Worm (Caenorhabditis elegans) whole organism, young adult: ENCODE results near the gene C06E7.88.

ENCODE experiments used
- C17E4.6 ChIP-seq: fragments of 200-800 bp; sonication (Bioruptor generic); IDR thresholded peaks from 2 replicates; pipeline ENCODE4 v1.3.6; 2022; ENCODE audit warnings: missing genetic modification reagents, missing genetic modification characterization, missing compliant biosample characterization
- D2030.7 ChIP-seq: fragments of 200-800 bp; sonication (Bioruptor generic); IDR thresholded peaks from 2 replicates; pipeline ENCODE4 v1.3.6; 2022; ENCODE audit warnings: missing genetic modification reagents, missing genetic modification characterization, missing compliant biosample characterization
- F23B12.7 ChIP-seq: sonication (generic microtip); optimal IDR thresholded peaks from 2 replicates; lab custom pipeline; 2017; ENCODE audit warnings: missing genetic modification characterization, mild to moderate bottlenecking, missing compliant biosample characterization, antibody characterized with exemption, moderate library complexity; ENCODE audit not compliant: insufficient read depth
- F49E8.2 ChIP-seq: sonication (generic microtip); optimal IDR thresholded peaks from 3 replicates; lab custom pipeline; 2017; ENCODE audit warnings: missing genetic modification characterization, mild to moderate bottlenecking, missing compliant biosample characterization, antibody characterized with exemption, moderate library complexity; ENCODE audit not compliant: insufficient read depth
- F52B5.7 ChIP-seq: sonication (generic microtip); optimal IDR thresholded peaks from 2 replicates; lab custom pipeline; 2016; ENCODE audit warnings: mild to moderate bottlenecking, missing genetic modification characterization, missing compliant biosample characterization
- Y53G8AR.9 ChIP-seq: fragments of 200-800 bp; sonication (Bioruptor generic); conservative IDR thresholded peaks from 2 replicates; pipeline ENCODE4 v1.3.6; 2022; ENCODE audit warnings: missing genetic modification reagents, missing genetic modification characterization, missing compliant biosample characterization
- Y56A3A.18 ChIP-seq: fragments of 200-800 bp; sonication (Bioruptor generic); IDR thresholded peaks from 2 replicates; pipeline ENCODE4 v1.3.6; 2022; ENCODE audit warnings: missing genetic modification reagents, missing genetic modification characterization, missing compliant biosample characterization
- attf-5 ChIP-seq: fragments of 200-800 bp; sonication (Bioruptor generic); optimal IDR thresholded peaks from 2 replicates; lab custom pipeline; 2018; ENCODE audit warnings: mild to moderate bottlenecking, missing genetic modification characterization, missing compliant biosample characterization
- attf-6 ChIP-seq: fragments of 200-800 bp; sonication (Bioruptor generic); IDR thresholded peaks from 2 replicates; pipeline ENCODE4 v1.3.6; 2022; ENCODE audit warnings: missing genetic modification reagents, missing genetic modification characterization, missing compliant biosample characterization
- ccch-3 ChIP-seq: fragments of 200-800 bp; sonication (Bioruptor generic); optimal IDR thresholded peaks from 2 replicates; lab custom pipeline; 2018; ENCODE audit warnings: mild to moderate bottlenecking, missing genetic modification characterization, missing compliant biosample characterization
- cebp-1 ChIP-seq, 2 experiments: fragments of 200-800 bp in 1 of 2; sonication (Bioruptor generic) in 1 of 2; sonication (generic microtip) in 1 of 2; IDR thresholded peaks in 1 of 2; optimal IDR thresholded peaks in 1 of 2; 2 replicates each; pipeline versions ENCODE4 v1.3.6 to Lab custom; 2017 to 2022; ENCODE audit warnings: missing compliant biosample characterization in 2 of 2, missing genetic modification characterization in 2 of 2, mild to moderate bottlenecking in 1 of 2, missing genetic modification reagents in 1 of 2, moderate library complexity in 1 of 2
- egl-18 ChIP-seq: fragments of 200-800 bp; sonication (Bioruptor generic); IDR thresholded peaks from 2 replicates; pipeline ENCODE4 v1.3.6; 2022; ENCODE audit warnings: missing genetic modification reagents, missing genetic modification characterization, missing compliant biosample characterization
- egl-44 ChIP-seq: fragments of 200-800 bp; sonication (Bioruptor generic); IDR thresholded peaks from 2 replicates; pipeline ENCODE4 v1.3.6; 2022; ENCODE audit warnings: missing genetic modification reagents, missing genetic modification characterization, missing compliant biosample characterization
- gei-17 ChIP-seq: fragments of 200-800 bp; sonication (Bioruptor generic); optimal IDR thresholded peaks from 2 replicates; lab custom pipeline; 2018; ENCODE audit warnings: mild to moderate bottlenecking, missing genetic modification characterization, missing compliant biosample characterization
- hmg-1.2 ChIP-seq: fragments of 200-800 bp; sonication (Bioruptor generic); IDR thresholded peaks from 2 replicates; pipeline ENCODE4 v1.3.6; 2022; ENCODE audit warnings: missing genetic modification reagents, missing genetic modification characterization, missing compliant biosample characterization
- hmg-20 ChIP-seq: fragments of 200-800 bp; sonication (Bioruptor generic); IDR thresholded peaks from 2 replicates; pipeline ENCODE4 v1.3.6; 2022; ENCODE audit warnings: missing genetic modification reagents, missing genetic modification characterization, missing compliant biosample characterization
- let-526 ChIP-seq: fragments of 200-800 bp; sonication (Bioruptor generic); IDR thresholded peaks from 2 replicates; pipeline ENCODE4 v1.3.6; 2022; ENCODE audit warnings: missing genetic modification reagents, missing genetic modification characterization, missing compliant biosample characterization
- let-607 ChIP-seq, 2 experiments: fragments of 200-800 bp in 1 of 2; sonication (Bioruptor generic) in 1 of 2; sonication (generic microtip) in 1 of 2; optimal IDR thresholded peaks; 2 replicates each; lab custom pipeline; 2016 to 2018; ENCODE audit warnings: mild to moderate bottlenecking in 2 of 2, missing compliant biosample characterization in 2 of 2, missing genetic modification characterization in 2 of 2, moderate library complexity in 2 of 2, missing genotype in 1 of 2
- lin-40 ChIP-seq: sonication (generic microtip); optimal IDR thresholded peaks from 2 replicates; lab custom pipeline; 2016; ENCODE audit warnings: missing genetic modification characterization, mild to moderate bottlenecking, missing compliant biosample characterization, missing genotype, missing genetic modification reagents
- lin-54 ChIP-seq: fragments of 200-800 bp; sonication (Bioruptor generic); optimal IDR thresholded peaks from 2 replicates; lab custom pipeline; 2018; ENCODE audit warnings: mild to moderate bottlenecking, missing genetic modification characterization, missing compliant biosample characterization
- madf-8 ChIP-seq: fragments of 200-800 bp; sonication (Bioruptor generic); conservative IDR thresholded peaks from 2 replicates; pipeline ENCODE4 v1.3.6; 2022; ENCODE audit warnings: missing genetic modification reagents, missing genetic modification characterization, missing compliant biosample characterization
- mes-4 ChIP-seq: sonication (generic microtip); optimal IDR thresholded peaks from 2 replicates; lab custom pipeline; 2016; ENCODE audit warnings: missing genotype, missing genetic modification characterization, missing compliant biosample characterization
- mxl-1 ChIP-seq: sonication (generic microtip); optimal IDR thresholded peaks from 2 replicates; lab custom pipeline; 2016; ENCODE audit warnings: missing genetic modification characterization, missing compliant biosample characterization
- nhr-120 ChIP-seq: fragments of 200-800 bp; sonication (Bioruptor generic); IDR thresholded peaks from 2 replicates; pipeline ENCODE4 v1.3.6; 2022; ENCODE audit warnings: missing genetic modification characterization, missing compliant biosample characterization
- nhr-27 ChIP-seq: fragments of 200-800 bp; sonication (Bioruptor generic); optimal IDR thresholded peaks from 2 replicates; lab custom pipeline; 2018; ENCODE audit warnings: mild to moderate bottlenecking, missing genetic modification characterization, moderate library complexity, missing compliant biosample characterization
- nhr-90 ChIP-seq: sonication (generic microtip); optimal IDR thresholded peaks from 2 replicates; lab custom pipeline; 2016; ENCODE audit warnings: missing genotype, mild to moderate bottlenecking, missing genetic modification characterization, missing compliant biosample characterization
- pbrm-1 ChIP-seq: fragments of 200-800 bp; sonication (Bioruptor generic); IDR thresholded peaks from 2 replicates; pipeline ENCODE4 v1.3.6; 2022; ENCODE audit warnings: missing genetic modification reagents, missing genetic modification characterization, missing compliant biosample characterization
- rpc-1 ChIP-seq, 2 experiments: fragments of 150-350 bp in 1 of 2; sonication (generic microtip) in 1 of 2; optimal IDR thresholded peaks; 2 replicates each; lab custom pipeline; 2014 to 2018; ENCODE audit warnings: missing biosample characterization in 1 of 2, missing genetic modification characterization in 1 of 2, missing genetic modification reagents in 1 of 2, missing genotype in 1 of 2
- snpc-1.1 ChIP-seq: sonication (generic microtip); optimal IDR thresholded peaks from 2 replicates; lab custom pipeline; 2017; ENCODE audit warnings: missing genetic modification characterization, mild to moderate bottlenecking, missing compliant biosample characterization, antibody characterized with exemption, moderate library complexity, missing genotype, missing genetic modification reagents; ENCODE audit not compliant: insufficient read depth
- snpc-3.4 ChIP-seq: sonication (generic microtip); optimal IDR thresholded peaks from 2 replicates; lab custom pipeline; 2017; ENCODE audit warnings: missing genetic modification characterization, mild to moderate bottlenecking, missing compliant biosample characterization, antibody characterized with exemption, moderate library complexity, missing genotype, missing genetic modification reagents
- snpc-4 ChIP-seq, 5 experiments: fragments of 150-350 bp in 1 of 5; sonication (generic microtip) in 4 of 5; optimal IDR thresholded peaks; 2 replicates each; lab custom pipeline; 2014 to 2018; ENCODE audit warnings: missing genetic modification characterization in 5 of 5, missing biosample characterization in 3 of 5, antibody characterized with exemption in 2 of 5, mild to moderate bottlenecking in 2 of 5, missing compliant biosample characterization in 2 of 5, missing genotype in 2 of 5, moderate library complexity in 2 of 5, missing genetic modification reagents in 1 of 5
- sptf-2 ChIP-seq: fragments of 200-800 bp; sonication (Bioruptor generic); optimal IDR thresholded peaks from 2 replicates; lab custom pipeline; 2018; ENCODE audit warnings: mild to moderate bottlenecking, missing genetic modification characterization, missing compliant biosample characterization
- tbp1 ChIP-seq: fragments of 200-800 bp; sonication (Bioruptor generic); optimal IDR thresholded peaks from 2 replicates; lab custom pipeline; 2018; ENCODE audit warnings: mild to moderate bottlenecking, missing genetic modification characterization, missing compliant biosample characterization
- tbx-9 ChIP-seq: sonication (generic microtip); optimal IDR thresholded peaks from 2 replicates; lab custom pipeline; 2016; ENCODE audit warnings: borderline replicate concordance, missing genetic modification characterization, inconsistent platforms, missing compliant biosample characterization
- unc-130 ChIP-seq: sonication (generic microtip); optimal IDR thresholded peaks from 2 replicates; lab custom pipeline; 2016; ENCODE audit warnings: missing genetic modification reagents, missing genetic modification characterization, missing compliant biosample characterization
- zfh-2 ChIP-seq: fragments of 200-800 bp; sonication (Bioruptor generic); conservative IDR thresholded peaks from 2 replicates; pipeline ENCODE4 v1.3.6; 2022; ENCODE audit warnings: missing genetic modification reagents, missing genetic modification characterization, missing compliant biosample characterization
- zim-3 ChIP-seq: sonication (generic microtip); optimal IDR thresholded peaks from 2 replicates; lab custom pipeline; 2017; ENCODE audit warnings: mild to moderate bottlenecking, missing genetic modification characterization, moderate library complexity, missing compliant biosample characterization
- ztf-18 ChIP-seq: sonication (generic microtip); optimal IDR thresholded peaks from 2 replicates; lab custom pipeline; 2016; ENCODE audit warnings: missing genotype, mild to moderate bottlenecking, missing genetic modification characterization, missing compliant biosample characterization

C06E7.88 gene

ce11 chrIV:5834182-5834581, 32.9 kb downstream of the C06E7.88 start:
- TF ChIP-seq hmg-20 (GFP tag; lab: Robert Waterston, UW) (no peak), C17E4.6 (GFP tag; lab: Robert Waterston, UW) (no peak), Y56A3A.18 (GFP tag; lab: Robert Waterston, UW) (no peak), Y53G8AR.9 (GFP tag; lab: Robert Waterston, UW) (no peak), nhr-90 (tag; lab: Kevin White, UChicago) (no peak), egl-44 (no peak), gei-17 (GFP tag; lab: Kevin White, UChicago) (no peak), zim-3 (tag; lab: Kevin White, UChicago) (no peak), cebp-1 (GFP tag; IDR thresholded peaks at IDR 0.05; lab: Robert Waterston, UW) (no peak), cebp-1 (tag; optimal IDR thresholded peaks at IDR 0.05; lab: Kevin White, UChicago) (no peak), nhr-27 (tag; lab: Kevin White, UChicago) (no peak), lin-40 (tag; lab: Kevin White, UChicago) (no peak), mes-4 (no peak), madf-8 (no peak)

ce11 chrIV:5832801-5833200, 34.3 kb downstream of the C06E7.88 start:
- TF ChIP-seq ccch-3 (GFP tag; lab: Kevin White, UChicago) (no peak), F49E8.2 (tag; lab: Kevin White, UChicago) (peak; percentile 15), pbrm-1 (GFP tag; lab: Robert Waterston, UW) (0 out of 2 replicates have a peak, but pooled peaks have one; percentile 11), snpc-4 (GFP tag; optimal IDR thresholded peaks at IDR 0.05; lab: Kevin White, UChicago) (peak; percentile 56), snpc-4 (tag; optimal IDR thresholded peaks at IDR 0.05; lab: Kevin White, UChicago) (peak; percentile 49 to 93 (median 84)), ztf-18 (tag; lab: Kevin White, UChicago) (no peak), D2030.7 (GFP tag; lab: Robert Waterston, UW) (peak; percentile 79), tbp1 (peak; percentile 46), zfh-2 (GFP tag; lab: Robert Waterston, UW) (no peak), snpc-1.1 (tag; lab: Kevin White, UChicago) (peak; percentile 85), hmg-1.2 (GFP tag; lab: Robert Waterston, UW) (no peak), attf-6 (GFP tag; lab: Robert Waterston, UW) (peak; percentile 74), F52B5.7 (tag; lab: Kevin White, UChicago) (no peak), tbx-9 (tag; lab: Kevin White, UChicago) (no peak), Y56A3A.18 (GFP tag; lab: Robert Waterston, UW) (no peak)

ce11 chrIV:5824493-5824892, 42.6 kb downstream of the C06E7.88 start, which contains the start of gene egal-1:
TSS of gene egal-1 (plus strand) at chrIV:5824793.
- TF ChIP-seq lin-54 (GFP tag; lab: Kevin White, UChicago) (no peak), F23B12.7 (tag; lab: Kevin White, UChicago) (no peak), let-607 (tag; optimal IDR thresholded peaks at IDR 0.05; lab: Kevin White, UChicago) (no peak), attf-6 (GFP tag; lab: Robert Waterston, UW) (no peak), snpc-4 (GFP tag; optimal IDR thresholded peaks at IDR 0.05; lab: Kevin White, UChicago) (no peak), snpc-4 (tag; optimal IDR thresholded peaks at IDR 0.05; lab: Kevin White, UChicago) (no peak), egl-18 (GFP tag; lab: Robert Waterston, UW) (no peak), sptf-2 (GFP tag; lab: Kevin White, UChicago) (no peak), mxl-1 (tag; lab: Kevin White, UChicago) (no peak), snpc-3.4 (tag; lab: Kevin White, UChicago) (no peak), nhr-120 (no peak), unc-130 (GFP tag; lab: Kevin White, UChicago) (no peak), attf-5 (no peak), let-526 (no peak), rpc-1 (optimal IDR thresholded peaks at IDR 0.05; lab: Kevin White, UChicago) (no peak), rpc-1 (tag; optimal IDR thresholded peaks at IDR 0.05; lab: Kevin White, UChicago) (no peak)
